Fruit fly (Drosophila melanogaster) whole organism, embryonic: ENCODE results near the gene CG17819.

Source experiments
- Antp ChIP-seq: fragments of 200-800 bp; sonication (Bioruptor generic); optimal IDR thresholded peaks from 3 replicates; lab custom pipeline; 2016; ENCODE audit warnings: missing biosample characterization, missing genetic modification characterization
- Blimp-1 ChIP-seq: fragments of 200-800 bp; sonication (Bioruptor generic); optimal IDR thresholded peaks from 3 replicates; lab custom pipeline; 2018; ENCODE audit warnings: missing biosample characterization, missing genetic modification characterization, mild to moderate bottlenecking, moderate library complexity, missing genetic modification reagents
- CG10321 ChIP-seq: fragments of 200-800 bp; sonication (Bioruptor generic); IDR thresholded peaks from 2 replicates; pipeline ENCODE4 v1.3.6; 2022; ENCODE audit warnings: missing biosample characterization, missing genetic modification characterization
- CG11085 ChIP-seq: fragments of 200-800 bp; sonication (Bioruptor generic); IDR thresholded peaks from 2 replicates; pipeline ENCODE4 v1.3.6; 2022; ENCODE audit warnings: missing biosample characterization, missing genetic modification characterization
- CG12299 ChIP-seq: fragments of 200-800 bp; sonication (Bioruptor generic); optimal IDR thresholded peaks from 2 replicates; lab custom pipeline; 2018; ENCODE audit warnings: missing biosample characterization, mild to moderate bottlenecking, missing genetic modification characterization
- CG1233 ChIP-seq: fragments of 200-800 bp; sonication (Bioruptor generic); optimal IDR thresholded peaks from 4 replicates; lab custom pipeline; 2018; ENCODE audit warnings: missing biosample characterization, mild to moderate bottlenecking, missing genetic modification characterization
- CG14667 ChIP-seq: fragments of 200-800 bp; sonication (Bioruptor generic); IDR thresholded peaks from 2 replicates; pipeline ENCODE4 v1.3.6; 2022; ENCODE audit warnings: missing biosample characterization, missing genetic modification characterization
- CG16863 ChIP-seq: fragments of 200-800 bp; sonication (Bioruptor generic); optimal IDR thresholded peaks from 3 replicates; lab custom pipeline; 2016; ENCODE audit warnings: missing biosample characterization, missing genetic modification characterization
- CG17359 ChIP-seq: fragments of 200-800 bp; sonication (Bioruptor generic); optimal IDR thresholded peaks from 3 replicates; lab custom pipeline; 2018; ENCODE audit warnings: missing biosample characterization, mild to moderate bottlenecking, missing genetic modification characterization, moderate library complexity
- CG18764 ChIP-seq: fragments of 200-800 bp; sonication (Bioruptor generic); optimal IDR thresholded peaks from 3 replicates; lab custom pipeline; 2016; ENCODE audit warnings: missing biosample characterization, missing genetic modification characterization
- CG2129 ChIP-seq: fragments of 200-800 bp; sonication (Bioruptor generic); IDR thresholded peaks from 2 replicates; pipeline ENCODE4 v1.3.6; 2022; ENCODE audit warnings: missing biosample characterization, missing genetic modification characterization; ENCODE audit not compliant: partially characterized antibody
- CG3847 ChIP-seq: fragments of 200-800 bp; sonication (Bioruptor generic); IDR thresholded peaks from 2 replicates; pipeline ENCODE4 v1.3.6; 2022; ENCODE audit warnings: missing biosample characterization, missing genetic modification characterization
- CG4360 ChIP-seq: fragments of 200-800 bp; sonication (Bioruptor generic); IDR thresholded peaks from 2 replicates; pipeline ENCODE4 v1.3.6; 2022; ENCODE audit warnings: missing biosample characterization, missing genetic modification characterization
- CG43689 ChIP-seq: fragments of 200-800 bp; sonication (Bioruptor generic); IDR thresholded peaks from 2 replicates; pipeline ENCODE4 v1.3.6; 2022; ENCODE audit warnings: missing biosample characterization, missing genetic modification characterization
- CG4617 ChIP-seq: fragments of 200-800 bp; sonication (Bioruptor generic); optimal IDR thresholded peaks from 3 replicates; lab custom pipeline; 2016; ENCODE audit warnings: missing biosample characterization, missing genetic modification characterization, borderline replicate concordance
- CG4820 ChIP-seq: fragments of 200-800 bp; sonication (Bioruptor generic); optimal IDR thresholded peaks from 3 replicates; lab custom pipeline; 2016; ENCODE audit warnings: missing biosample characterization, missing genetic modification characterization
- CG6689 ChIP-seq: fragments of 200-800 bp; sonication (Bioruptor generic); IDR thresholded peaks from 2 replicates; pipeline ENCODE4 v1.3.6; 2022; ENCODE audit warnings: missing biosample characterization, missing genetic modification characterization
- CG6813 ChIP-seq: fragments of 200-800 bp; sonication (Bioruptor generic); optimal IDR thresholded peaks from 2 replicates; lab custom pipeline; 2017; ENCODE audit warnings: missing biosample characterization, missing genetic modification characterization, mild to moderate bottlenecking, moderate library complexity, missing genetic modification reagents
- CG7963 ChIP-seq: fragments of 200-800 bp; sonication (Bioruptor generic); IDR thresholded peaks from 3 replicates; pipeline ENCODE4 v1.3.6; 2022; ENCODE audit warnings: missing biosample characterization, missing genetic modification characterization; ENCODE audit not compliant: partially characterized antibody
- CG8388 ChIP-seq: fragments of 200-800 bp; sonication (Bioruptor generic); optimal IDR thresholded peaks from 2 replicates; lab custom pipeline; 2019; ENCODE audit warnings: missing biosample characterization, mild to moderate bottlenecking, missing genetic modification characterization, moderate library complexity
- CG9727 ChIP-seq: fragments of 200-800 bp; sonication (Bioruptor generic); optimal IDR thresholded peaks from 3 replicates; lab custom pipeline; 2017; ENCODE audit warnings: missing biosample characterization, mild to moderate bottlenecking, missing genetic modification characterization
- Chrac-16 ChIP-seq: fragments of 200-800 bp; sonication (Bioruptor generic); optimal IDR thresholded peaks from 3 replicates; lab custom pipeline; 2016; ENCODE audit warnings: missing biosample characterization, missing genetic modification characterization
- Dip2 ChIP-seq: fragments of 200-800 bp; sonication (Bioruptor generic); IDR thresholded peaks from 2 replicates; pipeline ENCODE4 v1.3.6; 2022; ENCODE audit warnings: missing biosample characterization, missing genetic modification characterization
- Dp ChIP-seq: fragments of 200-800 bp; sonication (Bioruptor generic); optimal IDR thresholded peaks from 2 replicates; lab custom pipeline; 2018; ENCODE audit warnings: missing biosample characterization, mild to moderate bottlenecking, missing genetic modification characterization, moderate library complexity
- Fer3 ChIP-seq: fragments of 200-800 bp; sonication (Bioruptor generic); optimal IDR thresholded peaks from 2 replicates; lab custom pipeline; 2018; ENCODE audit warnings: missing biosample characterization, mild to moderate bottlenecking, missing genetic modification characterization, moderate library complexity
- Gsc ChIP-seq: fragments of 200-800 bp; sonication (Bioruptor generic); IDR thresholded peaks from 2 replicates; pipeline ENCODE4 v1.3.6; 2022; ENCODE audit warnings: missing biosample characterization, missing genetic modification characterization
- Hand ChIP-seq: fragments of 200-800 bp; sonication (Bioruptor generic); optimal IDR thresholded peaks from 2 replicates; lab custom pipeline; 2017; ENCODE audit warnings: mild to moderate bottlenecking, missing biosample characterization, missing genetic modification reagents, missing genetic modification characterization
- Hey ChIP-seq: fragments of 200-800 bp; sonication (Bioruptor generic); optimal IDR thresholded peaks from 3 replicates; lab custom pipeline; 2018; ENCODE audit warnings: missing biosample characterization, mild to moderate bottlenecking, missing genetic modification characterization
- Hmr ChIP-seq: fragments of 200-800 bp; sonication (Bioruptor generic); optimal IDR thresholded peaks from 3 replicates; lab custom pipeline; 2017; ENCODE audit warnings: mild to moderate bottlenecking, missing biosample characterization, missing genetic modification reagents, missing genetic modification characterization
- Hr3 ChIP-seq: fragments of 200-800 bp; sonication (Bioruptor generic); optimal IDR thresholded peaks from 3 replicates; lab custom pipeline; 2016; ENCODE audit warnings: missing biosample characterization, missing genetic modification characterization
- Lim3 ChIP-seq: fragments of 200-800 bp; sonication (Bioruptor generic); IDR thresholded peaks from 2 replicates; pipeline ENCODE4 v1.3.6; 2022; ENCODE audit warnings: missing biosample characterization, missing genetic modification characterization
- Lpt ChIP-seq: fragments of >200 bp; optimal IDR thresholded peaks from 2 replicates; lab custom pipeline; 2018; ENCODE audit warnings: missing biosample characterization, missing genetic modification characterization
- Nf-YA ChIP-seq: fragments of 200-800 bp; sonication (Bioruptor generic); IDR thresholded peaks from 2 replicates; pipeline ENCODE4 v1.3.6; 2022; ENCODE audit warnings: missing biosample characterization, missing genetic modification characterization
- Optix ChIP-seq: fragments of 200-800 bp; sonication (Bioruptor generic); IDR thresholded peaks from 3 replicates; pipeline ENCODE4 v1.3.6; 2022; ENCODE audit warnings: missing biosample characterization, missing genetic modification characterization
- Pdp1 ChIP-seq, 2 experiments: fragments of 200-800 bp; sonication (Bioruptor generic); optimal IDR thresholded peaks; 3 replicates each; lab custom pipeline; 2016; ENCODE audit warnings: missing biosample characterization in 2 of 2, missing genetic modification characterization in 2 of 2, mild to moderate bottlenecking in 1 of 2, moderate library complexity in 1 of 2
- Ptx1 ChIP-seq: fragments of 200-800 bp; sonication (Bioruptor generic); IDR thresholded peaks from 2 replicates; pipeline ENCODE4 v1.3.6; 2022; ENCODE audit warnings: missing biosample characterization, missing genetic modification characterization
- ash1 ChIP-seq: fragments of 200-800 bp; sonication (Bioruptor generic); optimal IDR thresholded peaks from 2 replicates; lab custom pipeline; 2018; ENCODE audit warnings: missing biosample characterization, mild to moderate bottlenecking, missing genetic modification characterization
- ato ChIP-seq: fragments of 200-800 bp; sonication (Bioruptor generic); IDR thresholded peaks from 2 replicates; pipeline ENCODE4 v1.3.6; 2022; ENCODE audit warnings: missing biosample characterization, missing genetic modification characterization; ENCODE audit not compliant: partially characterized antibody
- br ChIP-seq: fragments of >200 bp; optimal IDR thresholded peaks from 2 replicates; lab custom pipeline; 2017
- dan ChIP-seq: fragments of 200-800 bp; sonication (Bioruptor generic); IDR thresholded peaks from 2 replicates; pipeline ENCODE4 v1.3.6; 2022; ENCODE audit warnings: missing biosample characterization, missing genetic modification characterization
- dysf ChIP-seq: fragments of 200-800 bp; sonication (Bioruptor generic); IDR thresholded peaks from 3 replicates; pipeline ENCODE4 v1.3.6; 2022; ENCODE audit warnings: missing biosample characterization, missing genetic modification characterization
- exex ChIP-seq: fragments of 200-800 bp; sonication (Bioruptor generic); optimal IDR thresholded peaks from 4 replicates; lab custom pipeline; 2018; ENCODE audit warnings: missing biosample characterization, mild to moderate bottlenecking, missing genetic modification characterization, moderate library complexity
- ftz-f1 ChIP-seq: fragments of 200-800 bp; sonication (Bioruptor generic); optimal IDR thresholded peaks from 2 replicates; lab custom pipeline; 2016; ENCODE audit warnings: missing biosample characterization, missing genetic modification characterization
- gce ChIP-seq: fragments of 200-800 bp; sonication (Bioruptor generic); IDR thresholded peaks from 3 replicates; pipeline ENCODE4 v1.3.6; 2022; ENCODE audit warnings: missing biosample characterization, missing genetic modification characterization
- gt ChIP-seq: fragments of 200-800 bp; sonication (Bioruptor generic); IDR thresholded peaks from 2 replicates; pipeline ENCODE4 v1.3.6; 2022; ENCODE audit warnings: missing biosample characterization, missing genetic modification characterization
- hth ChIP-seq: fragments of >200 bp; optimal IDR thresholded peaks from 2 replicates; lab custom pipeline; 2017; ENCODE audit warnings: inconsistent platforms
- kah ChIP-seq: fragments of 200-800 bp; sonication (Bioruptor generic); optimal IDR thresholded peaks from 2 replicates; lab custom pipeline; 2018; ENCODE audit warnings: missing biosample characterization, mild to moderate bottlenecking, missing genetic modification characterization
- mirr ChIP-seq: fragments of 200-800 bp; sonication (Bioruptor generic); optimal IDR thresholded peaks from 3 replicates; lab custom pipeline; 2018; ENCODE audit warnings: missing biosample characterization, mild to moderate bottlenecking, missing genetic modification characterization
- mld ChIP-seq: fragments of 200-800 bp; sonication (Bioruptor generic); IDR thresholded peaks from 3 replicates; pipeline ENCODE4 v1.3.6; 2022; ENCODE audit warnings: missing biosample characterization, missing genetic modification characterization; ENCODE audit not compliant: partially characterized antibody
- peb ChIP-seq: fragments of 200-800 bp; sonication (Bioruptor generic); IDR thresholded peaks from 2 replicates; pipeline ENCODE4 v1.3.6; 2022; ENCODE audit warnings: missing biosample characterization, missing genetic modification characterization
- slp2 ChIP-seq: fragments of 200-800 bp; sonication (Bioruptor generic); optimal IDR thresholded peaks from 2 replicates; lab custom pipeline; 2016; ENCODE audit warnings: missing biosample characterization, missing genetic modification characterization
- tna ChIP-seq: fragments of 200-800 bp; sonication (Bioruptor generic); IDR thresholded peaks from 2 replicates; pipeline ENCODE4 v1.3.6; 2022; ENCODE audit warnings: missing biosample characterization, missing genetic modification characterization; ENCODE audit not compliant: partially characterized antibody

CG17819 gene

DNA sequence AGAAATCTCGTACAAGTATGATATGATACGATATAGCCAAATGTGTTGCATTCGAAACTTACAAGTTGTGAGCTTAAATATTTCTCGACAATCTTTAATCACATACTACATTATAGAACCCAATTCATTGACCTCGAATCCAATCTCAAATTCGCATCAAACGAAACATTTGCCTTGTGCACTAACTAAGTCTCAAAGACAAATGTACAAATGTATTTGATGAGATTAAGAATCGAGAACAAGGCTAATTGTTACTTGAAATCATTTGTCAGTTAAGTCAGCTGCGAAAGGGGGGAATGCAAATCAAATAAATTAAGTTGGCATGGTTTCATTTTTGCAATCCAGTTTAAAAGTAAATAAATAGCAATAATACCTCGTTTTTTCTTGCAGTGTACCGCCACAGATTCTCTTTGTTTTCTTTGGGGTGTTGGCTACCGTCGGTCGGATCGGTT lies 46.8 kb downstream of the CG17819 start (continued):
- TF ChIP-seq Blimp-1 (GFP tag; lab: Kevin White, UChicago) (peak; percentile 7), CG43689 (GFP tag; lab: Robert Waterston, UW) (no peak), Hr3 (peak; percentile 12), CG14667 (GFP tag; lab: Robert Waterston, UW) (no peak), Hand (GFP tag; lab: Kevin White, UChicago) (no peak), Lpt (GFP tag; lab: Kevin White, UChicago) (no peak), CG8388 (peak; percentile 18), CG10321 (no peak), Fer3 (no peak), slp2 (GFP tag; lab: Kevin White, UChicago) (peak; percentile 38), Pdp1 (GFP tag; optimal IDR thresholded peaks at IDR 0.05; lab: Kevin White, UChicago) (peak; percentile 14 to 18), ash1 (GFP tag; lab: Kevin White, UChicago) (no peak), mirr (GFP tag; lab: Kevin White, UChicago) (no peak), CG6813 (GFP tag; lab: Kevin White, UChicago) (no peak), br (lab: Kevin White, UChicago) (no peak), CG2129 (GFP tag; lab: Robert Waterston, UW) (no peak), Nf-YA (no peak), gt (GFP tag; lab: Robert Waterston, UW) (no peak), Ptx1 (GFP tag; lab: Robert Waterston, UW) (no peak), Dp (no peak), Gsc (GFP tag; lab: Robert Waterston, UW) (no peak), CG12299 (tag; lab: Kevin White, UChicago) (no peak), CG11085 (GFP tag; lab: Robert Waterston, UW) (no peak), exex (tag; lab: Kevin White, UChicago) (no peak), CG3847 (GFP tag; lab: Robert Waterston, UW) (no peak), Hmr (GFP tag; lab: Kevin White, UChicago) (peak; percentile 4), kah (GFP tag; lab: Kevin White, UChicago) (no peak), CG4360 (GFP tag; lab: Robert Waterston, UW) (no peak), ftz-f1 (GFP tag; lab: Kevin White, UChicago) (no peak), peb (no peak), CG1233 (no peak), CG9727 (peak; percentile 28), gce (GFP tag; lab: Robert Waterston, UW) (no peak), CG4617 (no peak), CG6689 (GFP tag; lab: Robert Waterston, UW) (no peak), Antp (GFP tag; lab: Kevin White, UChicago) (no peak), mld (GFP tag; lab: Robert Waterston, UW) (no peak), Chrac-16 (GFP tag; lab: Kevin White, UChicago) (peak; percentile 2), dysf (GFP tag; lab: Robert Waterston, UW) (peak; percentile 40; the same call in 1 of the 3 replicates), Lim3 (GFP tag; lab: Robert Waterston, UW) (no peak), CG16863 (GFP tag; lab: Kevin White, UChicago) (peak; percentile 18), Hey (tag; lab: Kevin White, UChicago) (no peak), tna (GFP tag; lab: Robert Waterston, UW) (no peak), CG18764 (GFP tag; lab: Kevin White, UChicago) (no peak), dan (GFP tag; lab: Robert Waterston, UW) (no peak), Dip2 (no peak), Optix (GFP tag; lab: Robert Waterston, UW) (no peak), CG7963 (no peak), CG4820 (GFP tag; lab: Kevin White, UChicago) (no peak), CG17359 (tag; lab: Kevin White, UChicago) (no peak), ato (GFP tag; lab: Robert Waterston, UW) (no peak), hth (lab: Kevin White, UChicago) (no peak)
